Fruit fly (Drosophila melanogaster): ENCODE data around the gene CG5111.
A peak's percentile ranks its signal among the peaks of the same experiment; 100 is the strongest.

Gene CG5111

dm6 chr3R:25482463-25483173 lies 23.5 kb upstream of the CG5111 start, which contains the start of the genes XNP, CG42488 and CG5116 (continued):
- TF ChIP-seq CG7357 (GFP tag; IDR thresholded peaks at IDR 0.05), result no peak
- TF ChIP-seq Deaf1 (tag; optimal IDR thresholded peaks at IDR 0.05), result no peak
- TF ChIP-seq CG10565 (GFP tag; optimal IDR thresholded peaks at IDR 0.05), result no peak
- TF ChIP-seq CG18011 (GFP tag; optimal IDR thresholded peaks at IDR 0.05), result no peak
- no peak for TF ChIP-seq CG17802 (tag; optimal IDR thresholded peaks at IDR 0.05)
- peak; percentile 99 for TF ChIP-seq CG2129 (GFP tag; IDR thresholded peaks at IDR 0.05; ENCODE audit: partially characterized antibody)
- no peak for TF ChIP-seq TFAM (GFP tag; optimal IDR thresholded peaks at IDR 0.05)
- TF ChIP-seq CG12104 (GFP tag; optimal IDR thresholded peaks at IDR 0.05), result peak; percentile 11
- peak; percentile 17 for TF ChIP-seq shn (GFP tag; optimal IDR thresholded peaks at IDR 0.05)
- no peak for TF ChIP-seq ac (GFP tag; optimal IDR thresholded peaks at IDR 0.05)
- no peak for TF ChIP-seq CG1647 (GFP tag; optimal IDR thresholded peaks at IDR 0.05)
- no peak for TF ChIP-seq HHEX (GFP tag; optimal IDR thresholded peaks at IDR 0.05)
- TF ChIP-seq dpn (GFP tag; optimal IDR thresholded peaks at IDR 0.05), result peak in 1 of 2 experiments; percentile 61
- no peak for TF ChIP-seq aop (GFP tag; IDR thresholded peaks at IDR 0.05)
- peak; percentile 64 for TF ChIP-seq CG2120 (GFP tag; optimal IDR thresholded peaks at IDR 0.05)
- TF ChIP-seq Xbp1 (GFP tag; optimal IDR thresholded peaks at IDR 0.05), result peak; percentile 66
- no peak for TF ChIP-seq ATbp (GFP tag; optimal IDR thresholded peaks at IDR 0.05)
- TF ChIP-seq amos (GFP tag; IDR thresholded peaks at IDR 0.05; ENCODE audit: partially characterized antibody), result peak; percentile 97
- no peak for TF ChIP-seq CG8478 (optimal IDR thresholded peaks at IDR 0.05)
- TF ChIP-seq CkIIα-i1 (GFP tag; IDR thresholded peaks at IDR 0.05), result no peak
- TF ChIP-seq CG11696 (GFP tag; IDR thresholded peaks at IDR 0.05), result no peak
- TF ChIP-seq NK7.1 (GFP tag; optimal IDR thresholded peaks at IDR 0.05), result no peak
- no peak for TF ChIP-seq hkb (optimal IDR thresholded peaks at IDR 0.05)
- no peak for TF ChIP-seq hkb (GFP tag; IDR thresholded peaks at IDR 0.05)
- no peak for TF ChIP-seq ase (GFP tag; IDR thresholded peaks at IDR 0.05)
- no peak for TF ChIP-seq cato (GFP tag; optimal IDR thresholded peaks at IDR 0.05; ENCODE audit: borderline replicate concordance)
- peak; percentile 23 for TF ChIP-seq ftz-f1 (GFP tag; optimal IDR thresholded peaks at IDR 0.05)
- TF ChIP-seq CG14050 (GFP tag; IDR thresholded peaks at IDR 0.05), result no peak; the same call in 2 of the 3 replicates
- no peak for TF ChIP-seq fru (optimal IDR thresholded peaks at IDR 0.05)
- peak; percentile 37 for TF ChIP-seq bcd (GFP tag; optimal IDR thresholded peaks at IDR 0.05)
- no peak for TF ChIP-seq CG10959 (GFP tag; IDR thresholded peaks at IDR 0.05)
- TF ChIP-seq gfzf (GFP tag; optimal IDR thresholded peaks at IDR 0.05), result no peak
- TF ChIP-seq Side (GFP tag; optimal IDR thresholded peaks at IDR 0.05), result no peak
- no peak for TF ChIP-seq Lpt (GFP tag; optimal IDR thresholded peaks at IDR 0.05)
- TF ChIP-seq Pdp1 (GFP tag; optimal IDR thresholded peaks at IDR 0.05), result peak in 1 of 2 experiments; percentile 43
- TF ChIP-seq CG32767 (GFP tag; IDR thresholded peaks at IDR 0.05), result peak; percentile 98
- TF ChIP-seq prd (optimal IDR thresholded peaks at IDR 0.05), result no peak
- peak; percentile 62 for TF ChIP-seq prd (GFP tag; IDR thresholded peaks at IDR 0.05)
- TF ChIP-seq chinmo (GFP tag; IDR thresholded peaks at IDR 0.05; ENCODE audit: partially characterized antibody), result peak; percentile 96
- TF ChIP-seq CG12659 (GFP tag; optimal IDR thresholded peaks at IDR 0.05), result peak; percentile 79
- TF ChIP-seq CG6765 (GFP tag; optimal IDR thresholded peaks at IDR 0.05), result peak; percentile 3
- TF ChIP-seq Sry-β (GFP tag; optimal IDR thresholded peaks at IDR 0.05), result peak; percentile 34
- TF ChIP-seq oc (tag; optimal IDR thresholded peaks at IDR 0.05), result no peak
- peak; percentile 72 for TF ChIP-seq Rfx (GFP tag; IDR thresholded peaks at IDR 0.05)
- no peak for TF ChIP-seq gce (GFP tag; IDR thresholded peaks at IDR 0.05)
- TF ChIP-seq CG16863 (GFP tag; optimal IDR thresholded peaks at IDR 0.05), result no peak
- TF ChIP-seq Taf1 (GFP tag; IDR thresholded peaks at IDR 0.05), result peak; percentile 34; the same call in 1 of the 2 replicates
- no peak for TF ChIP-seq Antp (GFP tag; optimal IDR thresholded peaks at IDR 0.05)
- TF ChIP-seq Atf3 (GFP tag; optimal IDR thresholded peaks at IDR 0.05), result no peak
- peak; percentile 40; the same call in 1 of the 3 replicates for TF ChIP-seq dysf (GFP tag; IDR thresholded peaks at IDR 0.05)
- TF ChIP-seq grn (GFP tag; optimal IDR thresholded peaks at IDR 0.05), result no peak
- TF ChIP-seq Optix (GFP tag; IDR thresholded peaks at IDR 0.05), result no peak

All from whole organism, embryonic.